Worm (Caenorhabditis elegans): ENCODE data around the gene C05E11.3.

DNA sequence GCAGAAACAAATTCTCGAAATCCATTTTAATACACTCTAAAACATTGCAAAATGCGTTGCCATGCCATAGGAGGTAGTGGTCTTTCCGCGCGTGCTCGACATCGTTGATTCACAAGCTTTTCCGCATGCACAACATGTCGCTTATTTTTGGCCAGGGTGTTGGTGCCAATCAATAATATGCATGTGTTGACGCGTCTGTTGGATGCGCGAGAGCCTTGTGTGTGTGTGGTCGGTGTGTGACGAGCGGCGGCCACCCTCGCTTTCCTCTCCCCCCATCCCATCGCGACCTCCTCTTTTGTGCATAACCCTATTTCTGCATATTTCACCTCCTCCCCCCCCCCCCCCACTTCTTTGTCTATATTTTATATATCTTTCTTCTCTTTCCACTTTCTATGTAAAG is 1.8 kb upstream of the C05E11.3 start:
- TF ChIP-seq blmp-1 (tag; optimal IDR thresholded peaks at IDR 0.05) (no peak), pqm-1 (tag; optimal IDR thresholded peaks at IDR 0.05) (no peak), fkh-10 (GFP tag; optimal IDR thresholded peaks at IDR 0.05) (peak; percentile 7), elt-3 (tag; optimal IDR thresholded peaks at IDR 0.05) (no peak), C04F5.9 (tag; optimal IDR thresholded peaks at IDR 0.05) (no peak), snu-23 (GFP tag; optimal IDR thresholded peaks at IDR 0.05) (no peak), grh-1 (GFP tag; IDR thresholded peaks at IDR 0.05) (no peak), nhr-76 (tag; optimal IDR thresholded peaks at IDR 0.05) (no peak), lin-13 (GFP tag; optimal IDR thresholded peaks at IDR 0.05) (no peak), efl-3 (GFP tag; optimal IDR thresholded peaks at IDR 0.05) (no peak), sox-4 (tag; optimal IDR thresholded peaks at IDR 0.05) (no peak)

Data from whole organism, L1 larva.